In genomic region chr3L:17644906-17645244, dm6 we compare ENCODE assay signal across 1 fruit fly cellular context.
TF ChIP-seq lines count a peak whose summit lies in the region.

Pep (minus strand) TSS chr3L:17645036.

TF ChIP-seq in whole organism, embryonic, 481 proteins besides CTCF, POLR2A, EP300 and RAD21 (continued from another document):
- peak; percentile 49 for TF ChIP-seq Side (GFP tag; optimal IDR thresholded peaks at IDR 0.05; lab: Kevin White, UChicago)
- peak; percentile 87 for TF ChIP-seq CG32767 (GFP tag; IDR thresholded peaks at IDR 0.05; lab: Robert Waterston, UW)
- TF ChIP-seq CG9727 (GFP tag; optimal IDR thresholded peaks at IDR 0.05; lab: Kevin White, UChicago), result peak; percentile 29
- TF ChIP-seq zfh1 (GFP tag; IDR thresholded peaks at IDR 0.05; lab: Robert Waterston, UW), result peak; percentile 55; the same call in 2 of the 3 replicates
- no peak for TF ChIP-seq CG31388 (GFP tag; optimal IDR thresholded peaks at IDR 0.05; lab: Kevin White, UChicago)
- no peak for TF ChIP-seq ttk (GFP tag; IDR thresholded peaks at IDR 0.05; lab: Robert Waterston, UW)
- TF ChIP-seq tin (GFP tag; optimal IDR thresholded peaks at IDR 0.05; lab: Kevin White, UChicago), result peak; percentile 33
- no peak for TF ChIP-seq Asciz (GFP tag; optimal IDR thresholded peaks at IDR 0.05; lab: Kevin White, UChicago)
- no peak for TF ChIP-seq CG16863 (GFP tag; optimal IDR thresholded peaks at IDR 0.05; lab: Kevin White, UChicago)
- TF ChIP-seq bowl (GFP tag; IDR thresholded peaks at IDR 0.05; lab: Robert Waterston, UW), result no peak
- peak; percentile 34 for TF ChIP-seq Mad (GFP tag; optimal IDR thresholded peaks at IDR 0.05; lab: Kevin White, UChicago)
- TF ChIP-seq YL-1 (GFP tag; optimal IDR thresholded peaks at IDR 0.05; lab: Kevin White, UChicago), result peak; percentile 64
- TF ChIP-seq CG6254 (GFP tag; optimal IDR thresholded peaks at IDR 0.05; lab: Kevin White, UChicago), result no peak
- peak; percentile 52 for TF ChIP-seq CG12391 (tag; optimal IDR thresholded peaks at IDR 0.05; lab: Kevin White, UChicago)
- TF ChIP-seq kni (GFP tag; optimal IDR thresholded peaks at IDR 0.05; lab: Kevin White, UChicago), result no peak
- TF ChIP-seq CG8388 (GFP tag; optimal IDR thresholded peaks at IDR 0.05; lab: Kevin White, UChicago), result peak; percentile 1
- peak; percentile 21 for TF ChIP-seq Dad (GFP tag; optimal IDR thresholded peaks at IDR 0.05; lab: Kevin White, UChicago)
- peak; percentile 63 for TF ChIP-seq CG34422 (GFP tag; IDR thresholded peaks at IDR 0.05; lab: Robert Waterston, UW)
- no peak for TF ChIP-seq CG10321 (GFP tag; IDR thresholded peaks at IDR 0.05; lab: Robert Waterston, UW)
- TF ChIP-seq CG3163 (GFP tag; optimal IDR thresholded peaks at IDR 0.05; lab: Kevin White, UChicago), result peak; percentile 38
- no peak for TF ChIP-seq br (optimal IDR thresholded peaks at IDR 0.05; lab: Kevin White, UChicago)
- peak; percentile 38 for TF ChIP-seq zfh2 (GFP tag; optimal IDR thresholded peaks at IDR 0.05; lab: Kevin White, UChicago)
- peak; percentile 11 for TF ChIP-seq Hsf (GFP tag; optimal IDR thresholded peaks at IDR 0.05; lab: Kevin White, UChicago)
- no peak for TF ChIP-seq p53 (GFP tag; optimal IDR thresholded peaks at IDR 0.05; lab: Kevin White, UChicago)
- TF ChIP-seq Taf1 (GFP tag; IDR thresholded peaks at IDR 0.05; lab: Robert Waterston, UW), result no peak
- TF ChIP-seq CG18262 (tag; optimal IDR thresholded peaks at IDR 0.05; lab: Kevin White, UChicago), result peak; percentile 34
- TF ChIP-seq tna (GFP tag; IDR thresholded peaks at IDR 0.05; lab: Robert Waterston, UW; ENCODE audit: partially characterized antibody), result peak; percentile 97
- TF ChIP-seq Dref (GFP tag; IDR thresholded peaks at IDR 0.05; lab: Robert Waterston, UW), result peak; percentile 97
- TF ChIP-seq eve (GFP tag; optimal IDR thresholded peaks at IDR 0.05; lab: Kevin White, UChicago), result no peak
- TF ChIP-seq CG7987 (GFP tag; optimal IDR thresholded peaks at IDR 0.05; lab: Kevin White, UChicago), result peak; percentile 39
- TF ChIP-seq CG9437 (GFP tag; optimal IDR thresholded peaks at IDR 0.05; lab: Kevin White, UChicago), result peak; percentile 49
- 0 out of 2 replicates have a peak, but pooled peaks have one; percentile 39 for TF ChIP-seq CG17328 (GFP tag; IDR thresholded peaks at IDR 0.05; lab: Robert Waterston, UW)
- peak; percentile 33 for TF ChIP-seq PHDP (tag; optimal IDR thresholded peaks at IDR 0.05; lab: Kevin White, UChicago)
- peak; percentile 99 for TF ChIP-seq inv (GFP tag; IDR thresholded peaks at IDR 0.05; lab: Robert Waterston, UW; ENCODE audit: partially characterized antibody)
- peak; percentile 99 for TF ChIP-seq hbn (GFP tag; IDR thresholded peaks at IDR 0.05; lab: Robert Waterston, UW; ENCODE audit: partially characterized antibody)
- TF ChIP-seq gce (GFP tag; IDR thresholded peaks at IDR 0.05; lab: Robert Waterston, UW), result no peak
- no peak for TF ChIP-seq CG12219 (GFP tag; optimal IDR thresholded peaks at IDR 0.05; lab: Kevin White, UChicago)
- TF ChIP-seq CG6765 (GFP tag; optimal IDR thresholded peaks at IDR 0.05; lab: Kevin White, UChicago), result no peak
- TF ChIP-seq salm (tag; optimal IDR thresholded peaks at IDR 0.05; lab: Kevin White, UChicago), result no peak
- peak; percentile 4 for TF ChIP-seq Camta (GFP tag; optimal IDR thresholded peaks at IDR 0.05; lab: Kevin White, UChicago)
- TF ChIP-seq CG8944 (GFP tag; optimal IDR thresholded peaks at IDR 0.05; lab: Kevin White, UChicago), result no peak
- no peak for TF ChIP-seq CG8281 (tag; optimal IDR thresholded peaks at IDR 0.05; lab: Kevin White, UChicago)
- TF ChIP-seq ato (GFP tag; IDR thresholded peaks at IDR 0.05; lab: Robert Waterston, UW; ENCODE audit: partially characterized antibody), result peak; percentile 98
- no peak for TF ChIP-seq tio (GFP tag; optimal IDR thresholded peaks at IDR 0.05; lab: Kevin White, UChicago)
- TF ChIP-seq HLH4C (GFP tag; IDR thresholded peaks at IDR 0.05; lab: Robert Waterston, UW; ENCODE audit: partially characterized antibody), result peak; percentile 97
- no peak for TF ChIP-seq CG13296 (GFP tag; optimal IDR thresholded peaks at IDR 0.05; lab: Kevin White, UChicago)
- peak; percentile 23 for TF ChIP-seq CG12769 (tag; optimal IDR thresholded peaks at IDR 0.05; lab: Kevin White, UChicago)
- TF ChIP-seq CG15269 (tag; optimal IDR thresholded peaks at IDR 0.05; lab: Kevin White, UChicago), result no peak
- no peak for TF ChIP-seq CG10209 (GFP tag; optimal IDR thresholded peaks at IDR 0.05; lab: Kevin White, UChicago)
- peak; percentile 15 for TF ChIP-seq Chrac-16 (GFP tag; optimal IDR thresholded peaks at IDR 0.05; lab: Kevin White, UChicago)
- peak in 1 of 2 experiments; percentile 31 for TF ChIP-seq insv (GFP tag; optimal IDR thresholded peaks at IDR 0.05; lab: Kevin White, UChicago)
- TF ChIP-seq Eip74EF (GFP tag; optimal IDR thresholded peaks at IDR 0.05; lab: Kevin White, UChicago), result no peak
- TF ChIP-seq amos (GFP tag; IDR thresholded peaks at IDR 0.05; lab: Robert Waterston, UW; ENCODE audit: partially characterized antibody), result peak; percentile 99
- no peak for TF ChIP-seq CG13775 (GFP tag; optimal IDR thresholded peaks at IDR 0.05; lab: Kevin White, UChicago)
- TF ChIP-seq Usf (GFP tag; optimal IDR thresholded peaks at IDR 0.05; lab: Kevin White, UChicago), result no peak
- TF ChIP-seq Sin3A (optimal IDR thresholded peaks at IDR 0.05; lab: Kevin White, UChicago), result peak; percentile 3
- peak; percentile 99; the same call in 2 of the 3 replicates for TF ChIP-seq zen2 (GFP tag; IDR thresholded peaks at IDR 0.05; lab: Robert Waterston, UW; ENCODE audit: partially characterized antibody)
- TF ChIP-seq CG12104 (GFP tag; optimal IDR thresholded peaks at IDR 0.05; lab: Kevin White, UChicago), result no peak
- no peak for TF ChIP-seq Doc2 (GFP tag; IDR thresholded peaks at IDR 0.05; lab: Robert Waterston, UW)
- TF ChIP-seq CG7271 (tag; optimal IDR thresholded peaks at IDR 0.05; lab: Kevin White, UChicago), result peak; percentile 61
- peak; percentile 8 for TF ChIP-seq Atf-2 (GFP tag; optimal IDR thresholded peaks at IDR 0.05; lab: Kevin White, UChicago)
- peak; percentile 23 for TF ChIP-seq NK7.1 (GFP tag; optimal IDR thresholded peaks at IDR 0.05; lab: Kevin White, UChicago)
- peak; percentile 99 for TF ChIP-seq knrl (GFP tag; IDR thresholded peaks at IDR 0.05; lab: Robert Waterston, UW; ENCODE audit: partially characterized antibody)
- TF ChIP-seq toy (GFP tag; IDR thresholded peaks at IDR 0.05; lab: Robert Waterston, UW), result no peak
- peak; percentile 13 for TF ChIP-seq CG13424 (tag; optimal IDR thresholded peaks at IDR 0.05; lab: Kevin White, UChicago)
- TF ChIP-seq NfI (GFP tag; optimal IDR thresholded peaks at IDR 0.05; lab: Kevin White, UChicago), result peak; percentile 24
- TF ChIP-seq CG4282 (GFP tag; optimal IDR thresholded peaks at IDR 0.05; lab: Kevin White, UChicago), result peak; percentile 34
- TF ChIP-seq Six4 (GFP tag; optimal IDR thresholded peaks at IDR 0.05; lab: Kevin White, UChicago), result no peak
- peak; percentile 62 for TF ChIP-seq nmo (GFP tag; optimal IDR thresholded peaks at IDR 0.05; lab: Kevin White, UChicago)
- no peak for TF ChIP-seq CG6683 (GFP tag; optimal IDR thresholded peaks at IDR 0.05; lab: Kevin White, UChicago)
- TF ChIP-seq ftz-f1 (GFP tag; optimal IDR thresholded peaks at IDR 0.05; lab: Kevin White, UChicago), result no peak
- no peak for TF ChIP-seq CG7928 (GFP tag; optimal IDR thresholded peaks at IDR 0.05; lab: Kevin White, UChicago)
- peak; percentile 67 for TF ChIP-seq CG13894 (tag; optimal IDR thresholded peaks at IDR 0.05; lab: Kevin White, UChicago)
- peak; percentile 66 for TF ChIP-seq CG10462 (GFP tag; optimal IDR thresholded peaks at IDR 0.05; lab: Kevin White, UChicago)
- TF ChIP-seq her (GFP tag; optimal IDR thresholded peaks at IDR 0.05; lab: Kevin White, UChicago), result peak; percentile 46
- TF ChIP-seq vvl (GFP tag; IDR thresholded peaks at IDR 0.05; lab: Robert Waterston, UW), result peak; percentile 72
- peak; percentile 93 for TF ChIP-seq MESR4 (GFP tag; optimal IDR thresholded peaks at IDR 0.05; lab: Kevin White, UChicago)
- peak; percentile 63; the same call in 1 of the 3 replicates for TF ChIP-seq Dbx (GFP tag; IDR thresholded peaks at IDR 0.05; lab: Robert Waterston, UW)
- peak; percentile 74 for TF ChIP-seq HmgD (GFP tag; optimal IDR thresholded peaks at IDR 0.05; lab: Kevin White, UChicago)
- TF ChIP-seq org-1 (GFP tag; optimal IDR thresholded peaks at IDR 0.05; lab: Kevin White, UChicago), result no peak
- peak; percentile 34 for TF ChIP-seq gem (tag; optimal IDR thresholded peaks at IDR 0.05; lab: Kevin White, UChicago)
- TF ChIP-seq jumu (GFP tag; optimal IDR thresholded peaks at IDR 0.05; lab: Kevin White, UChicago), result peak; percentile 64
- TF ChIP-seq Lpt (GFP tag; optimal IDR thresholded peaks at IDR 0.05; lab: Kevin White, UChicago), result no peak
- peak; percentile 96 for TF ChIP-seq CG2129 (GFP tag; IDR thresholded peaks at IDR 0.05; lab: Robert Waterston, UW; ENCODE audit: partially characterized antibody)
- no peak for TF ChIP-seq cato (GFP tag; optimal IDR thresholded peaks at IDR 0.05; lab: Kevin White, UChicago; ENCODE audit: borderline replicate concordance)
- TF ChIP-seq dm (GFP tag; optimal IDR thresholded peaks at IDR 0.05; lab: Kevin White, UChicago), result peak; percentile 4
- no peak for TF ChIP-seq Spps (tag; optimal IDR thresholded peaks at IDR 0.05; lab: Kevin White, UChicago)
- TF ChIP-seq Dek (tag; optimal IDR thresholded peaks at IDR 0.05; lab: Kevin White, UChicago), result no peak
- TF ChIP-seq D (optimal IDR thresholded peaks at IDR 0.05; lab: Kevin White, UChicago), result no peak
- no peak for TF ChIP-seq D (GFP tag; optimal IDR thresholded peaks at IDR 0.05; lab: Kevin White, UChicago)
- no peak for TF ChIP-seq ara (GFP tag; IDR thresholded peaks at IDR 0.05; lab: Robert Waterston, UW)
- TF ChIP-seq pum (GFP tag; optimal IDR thresholded peaks at IDR 0.05; lab: Kevin White, UChicago), result peak; percentile 20
- peak; percentile 84 for TF ChIP-seq Vsx1 (GFP tag; optimal IDR thresholded peaks at IDR 0.05; lab: Kevin White, UChicago)
- TF ChIP-seq mld (GFP tag; IDR thresholded peaks at IDR 0.05; lab: Robert Waterston, UW; ENCODE audit: partially characterized antibody), result peak; percentile 97
- peak; percentile 34 for TF ChIP-seq Antp (GFP tag; optimal IDR thresholded peaks at IDR 0.05; lab: Kevin White, UChicago)
- TF ChIP-seq CG2120 (GFP tag; optimal IDR thresholded peaks at IDR 0.05; lab: Kevin White, UChicago), result peak; percentile 56
- TF ChIP-seq al (GFP tag; IDR thresholded peaks at IDR 0.05; lab: Robert Waterston, UW), result no peak
- peak in 1 of 2 experiments; percentile 36 for TF ChIP-seq Pdp1 (GFP tag; optimal IDR thresholded peaks at IDR 0.05; lab: Kevin White, UChicago)
- TF ChIP-seq BEAF-32 (GFP tag; optimal IDR thresholded peaks at IDR 0.05; lab: Kevin White, UChicago), result peak; percentile 99
- peak; percentile 99 for TF ChIP-seq CG42726 (GFP tag; IDR thresholded peaks at IDR 0.05; lab: Robert Waterston, UW; ENCODE audit: partially characterized antibody)
- TF ChIP-seq CG5245 (GFP tag; optimal IDR thresholded peaks at IDR 0.05; lab: Kevin White, UChicago), result no peak
- peak; percentile 12 for TF ChIP-seq Hand (GFP tag; optimal IDR thresholded peaks at IDR 0.05; lab: Kevin White, UChicago)
- no peak; the same call in 1 of the 2 replicates for TF ChIP-seq slbo (GFP tag; IDR thresholded peaks at IDR 0.05; lab: Robert Waterston, UW)
- peak; percentile 26 for TF ChIP-seq Fer1 (GFP tag; optimal IDR thresholded peaks at IDR 0.05; lab: Kevin White, UChicago)
- TF ChIP-seq B-H2 (GFP tag; optimal IDR thresholded peaks at IDR 0.05; lab: Kevin White, UChicago), result peak; percentile 60
- no peak for TF ChIP-seq CG18619 (GFP tag; optimal IDR thresholded peaks at IDR 0.05; lab: Kevin White, UChicago)
- TF ChIP-seq sd (tag; optimal IDR thresholded peaks at IDR 0.05; lab: Kevin White, UChicago), result no peak
- TF ChIP-seq CG9817 (tag; optimal IDR thresholded peaks at IDR 0.05; lab: Kevin White, UChicago), result no peak
- peak; percentile 88 for TF ChIP-seq CG2116 (GFP tag; optimal IDR thresholded peaks at IDR 0.05; lab: Kevin White, UChicago)
- peak; percentile 43 for TF ChIP-seq kay (GFP tag; optimal IDR thresholded peaks at IDR 0.05; lab: Kevin White, UChicago)
- TF ChIP-seq eyg (GFP tag; optimal IDR thresholded peaks at IDR 0.05; lab: Kevin White, UChicago), result peak; percentile 24
- no peak for TF ChIP-seq kah (GFP tag; optimal IDR thresholded peaks at IDR 0.05; lab: Kevin White, UChicago)
- peak; percentile 21 for TF ChIP-seq CG12744 (GFP tag; optimal IDR thresholded peaks at IDR 0.05; lab: Kevin White, UChicago)
- peak; percentile 56 for TF ChIP-seq CHES-1-like (GFP tag; optimal IDR thresholded peaks at IDR 0.05; lab: Kevin White, UChicago)
- peak; percentile 42 for TF ChIP-seq mam (GFP tag; optimal IDR thresholded peaks at IDR 0.05; lab: Kevin White, UChicago)
- peak; percentile 98 for TF ChIP-seq vnd (GFP tag; IDR thresholded peaks at IDR 0.05; lab: Robert Waterston, UW; ENCODE audit: partially characterized antibody)
- TF ChIP-seq CG33557 (GFP tag; optimal IDR thresholded peaks at IDR 0.05; lab: Kevin White, UChicago), result no peak
- TF ChIP-seq en (GFP tag; optimal IDR thresholded peaks at IDR 0.05; lab: Kevin White, UChicago), result no peak
- peak; percentile 73 for TF ChIP-seq CG14710 (tag; optimal IDR thresholded peaks at IDR 0.05; lab: Kevin White, UChicago)
- peak; percentile 30 for TF ChIP-seq luna (GFP tag; optimal IDR thresholded peaks at IDR 0.05; lab: Kevin White, UChicago)
- TF ChIP-seq CG4424 (GFP tag; optimal IDR thresholded peaks at IDR 0.05; lab: Kevin White, UChicago), result peak; percentile 39
- TF ChIP-seq pzg (GFP tag; optimal IDR thresholded peaks at IDR 0.05; lab: Kevin White, UChicago), result peak; percentile 93
- no peak for TF ChIP-seq btn (GFP tag; optimal IDR thresholded peaks at IDR 0.05; lab: Kevin White, UChicago)
- peak; percentile 60 for TF ChIP-seq CG8924 (tag; optimal IDR thresholded peaks at IDR 0.05; lab: Kevin White, UChicago)
- TF ChIP-seq slou (GFP tag; optimal IDR thresholded peaks at IDR 0.05; lab: Kevin White, UChicago), result no peak
